Fruit fly (Drosophila melanogaster) whole organism: ENCODE measurements around the gene udt.

Experiments
- Dll ChIP-seq: fragments of >200 bp; optimal IDR thresholded peaks from 2 replicates; lab custom pipeline; 2017
- pan ChIP-seq: fragments of >200 bp; optimal IDR thresholded peaks from 2 replicates; lab custom pipeline; 2017
- psq ChIP-seq: fragments of >200 bp; optimal IDR thresholded peaks from 2 replicates; lab custom pipeline; 2017
- usp ChIP-seq: fragments of >200 bp; optimal IDR thresholded peaks from 2 replicates; lab custom pipeline; 2017; ENCODE audit warnings: missing biosample characterization, missing genetic modification characterization, mixed read lengths

DNA sequence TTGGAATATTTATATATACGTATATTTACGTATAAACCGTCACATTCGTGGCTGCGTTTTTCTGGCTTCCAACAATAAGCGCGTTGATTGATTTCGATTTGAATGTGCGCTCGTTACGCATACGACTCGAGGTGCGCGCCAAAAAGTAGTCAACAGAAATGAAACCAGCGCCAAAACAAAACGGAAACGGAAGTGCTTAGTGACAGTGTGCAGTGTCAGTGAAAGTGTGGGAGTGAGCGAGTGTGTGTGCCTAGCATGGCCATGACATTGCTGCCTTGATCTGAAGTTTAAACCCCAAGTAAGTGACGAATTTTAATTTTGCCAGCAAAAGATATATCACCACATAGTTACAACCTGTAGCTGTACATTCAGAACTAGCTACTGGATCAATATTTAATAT is 40.6 kb upstream of the udt start, which contains the start of gene CG34355:
- TF ChIP-seq psq (lab: Kevin White, UChicago), result no peak
- TF ChIP-seq Dll (lab: Kevin White, UChicago), result no peak
- no peak for TF ChIP-seq pan (lab: Kevin White, UChicago)
- TF ChIP-seq usp, result no peak
